Worm (Caenorhabditis elegans): ENCODE measurements around the gene F19B6.3.

- no peak for TF ChIP-seq mdl-1 (tag; optimal IDR thresholded peaks at IDR 0.05)
- TF ChIP-seq zfp-2 (tag; optimal IDR thresholded peaks at IDR 0.05) = no peak
- TF ChIP-seq lin-39 (tag; optimal IDR thresholded peaks at IDR 0.05) = no peak
- TF ChIP-seq hmg-1.1 (GFP tag; IDR thresholded peaks at IDR 0.05) = no peak
- TF ChIP-seq nhr-76 (tag; optimal IDR thresholded peaks at IDR 0.05) = no peak
- TF ChIP-seq daf-12 (tag; optimal IDR thresholded peaks at IDR 0.05) = no peak
- no peak for TF ChIP-seq lin-15B (tag; optimal IDR thresholded peaks at IDR 0.05)
- TF ChIP-seq ama-1 (optimal IDR thresholded peaks at IDR 0.05) = no peak
- TF ChIP-seq unc-39 (tag; optimal IDR thresholded peaks at IDR 0.05) = no peak
- no peak for TF ChIP-seq zip-2 (tag; optimal IDR thresholded peaks at IDR 0.05)
- TF ChIP-seq nhr-237 (tag; optimal IDR thresholded peaks at IDR 0.05) = no peak
- no peak for TF ChIP-seq pha-4 (GFP tag; IDR thresholded peaks at IDR 0.05)
- no peak for TF ChIP-seq pha-4 (tag; optimal IDR thresholded peaks at IDR 0.05)
- TF ChIP-seq unc-62 (GFP tag; optimal IDR thresholded peaks at IDR 0.05 in 1 of 2) = no peak
- no peak for TF ChIP-seq unc-62 (tag; optimal IDR thresholded peaks at IDR 0.05)
Measured at ce11 chrIV:12307720-12308119, 19.3 kb upstream of the F19B6.3 start, which contains the start of gene oac-57.
